Fruit fly (Drosophila melanogaster): ENCODE measurements around the gene CG13962.

- TF ChIP-seq CG32264 (GFP tag; optimal IDR thresholded peaks at IDR 0.05), result no peak
- no peak for TF ChIP-seq lola (GFP tag; optimal IDR thresholded peaks at IDR 0.05)
- no peak for TF ChIP-seq Myc (optimal IDR thresholded peaks at IDR 0.05)
- TF ChIP-seq tai (GFP tag; optimal IDR thresholded peaks at IDR 0.05), result no peak
- TF ChIP-seq rgr (GFP tag; optimal IDR thresholded peaks at IDR 0.05), result no peak
Measured at dm6 chr2L:19805007-19805406, 9.3 kb downstream of the CG13962 start.

Measured in whole organism, wandering third instar larva.